ENCODE assay signal across 1 fruit fly cellular context in the genomic region with DNA sequence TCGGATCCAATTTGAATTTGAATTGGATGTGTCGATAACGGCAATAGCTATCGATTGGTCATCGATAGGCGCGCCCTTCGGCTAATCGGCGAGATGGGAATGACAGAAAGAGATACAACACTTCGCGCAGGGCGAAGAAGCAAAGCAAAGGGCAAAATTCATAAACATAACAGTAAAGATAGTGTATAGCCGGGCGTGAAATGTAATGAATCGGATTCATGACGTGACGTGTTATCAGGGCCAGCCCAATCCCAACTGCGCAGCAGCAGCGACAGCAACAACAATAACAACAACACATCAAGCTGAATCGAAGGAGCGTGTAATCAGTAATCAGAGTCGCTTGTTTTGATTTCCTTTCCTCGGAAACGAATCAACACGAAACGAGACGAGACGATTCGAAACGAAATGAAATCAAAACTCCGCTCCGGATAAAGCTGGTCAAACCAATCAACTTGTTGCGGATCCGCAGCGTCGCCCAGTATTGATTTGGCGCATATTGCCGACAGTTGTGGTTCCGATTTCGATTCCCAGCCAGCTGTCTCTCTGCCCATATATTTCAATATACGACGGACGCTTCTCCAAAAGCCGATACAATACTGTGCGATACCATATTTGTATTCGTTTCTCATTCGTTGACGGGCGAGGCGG.
TF ChIP-seq lines count a peak whose summit lies in the region.

Gene snz, plus strand, starts transcription at position 107 of the 648 bp plus-strand sequence.

TF ChIP-seq in whole organism, embryonic, 481 proteins besides CTCF, POLR2A, EP300 and RAD21 (continued from another document and continues in another):
- no peak for TF ChIP-seq tap (tag; optimal IDR thresholded peaks at IDR 0.05; lab: Kevin White, UChicago)
- no peak for TF ChIP-seq CG11504 (tag; optimal IDR thresholded peaks at IDR 0.05; lab: Kevin White, UChicago)
- no peak for TF ChIP-seq lola (GFP tag; optimal IDR thresholded peaks at IDR 0.05; lab: Kevin White, UChicago)
- TF ChIP-seq Neu2 (GFP tag; optimal IDR thresholded peaks at IDR 0.05; lab: Kevin White, UChicago; ENCODE audit: borderline replicate concordance) = no peak
- no peak for TF ChIP-seq HHEX (GFP tag; optimal IDR thresholded peaks at IDR 0.05; lab: Kevin White, UChicago)
- TF ChIP-seq so (GFP tag; IDR thresholded peaks at IDR 0.05; lab: Robert Waterston, UW) = no peak
- no peak for TF ChIP-seq CG30020 (tag; optimal IDR thresholded peaks at IDR 0.05; lab: Kevin White, UChicago)
- no peak for TF ChIP-seq CG31224 (GFP tag; IDR thresholded peaks at IDR 0.05; lab: Robert Waterston, UW)
- TF ChIP-seq CG6175 (GFP tag; IDR thresholded peaks at IDR 0.05; lab: Robert Waterston, UW) = no peak
- TF ChIP-seq fu2 (GFP tag; optimal IDR thresholded peaks at IDR 0.05; lab: Kevin White, UChicago) = no peak
- no peak for TF ChIP-seq fd3F (GFP tag; optimal IDR thresholded peaks at IDR 0.05; lab: Kevin White, UChicago)
- TF ChIP-seq dmrt11E (tag; optimal IDR thresholded peaks at IDR 0.05; lab: Kevin White, UChicago) = no peak
- TF ChIP-seq CG12299 (tag; optimal IDR thresholded peaks at IDR 0.05; lab: Kevin White, UChicago) = no peak
- no peak for TF ChIP-seq CkIIα-i1 (GFP tag; IDR thresholded peaks at IDR 0.05; lab: Robert Waterston, UW)
- peak; percentile 30 for TF ChIP-seq B-H2 (GFP tag; optimal IDR thresholded peaks at IDR 0.05; lab: Kevin White, UChicago)
- no peak for TF ChIP-seq Lpt (GFP tag; optimal IDR thresholded peaks at IDR 0.05; lab: Kevin White, UChicago)
- TF ChIP-seq Dek (tag; optimal IDR thresholded peaks at IDR 0.05; lab: Kevin White, UChicago) = no peak
- no peak for TF ChIP-seq CG8388 (GFP tag; optimal IDR thresholded peaks at IDR 0.05; lab: Kevin White, UChicago)
- TF ChIP-seq dmrt99B (tag; optimal IDR thresholded peaks at IDR 0.05; lab: Kevin White, UChicago) = no peak
- TF ChIP-seq CG31365 (tag; optimal IDR thresholded peaks at IDR 0.05; lab: Kevin White, UChicago) = no peak
- peak; percentile 85 for TF ChIP-seq onecut (GFP tag; IDR thresholded peaks at IDR 0.05; lab: Robert Waterston, UW)
- TF ChIP-seq Lhr (GFP tag; optimal IDR thresholded peaks at IDR 0.05; lab: Kevin White, UChicago) = no peak
- no peak for TF ChIP-seq ATbp (GFP tag; optimal IDR thresholded peaks at IDR 0.05; lab: Kevin White, UChicago)
- TF ChIP-seq pb (GFP tag; optimal IDR thresholded peaks at IDR 0.05; lab: Kevin White, UChicago) = no peak
- peak in 1 of 2 experiments; percentile 0 for TF ChIP-seq crp (GFP tag; optimal IDR thresholded peaks at IDR 0.05; lab: Kevin White, UChicago)
- no peak for TF ChIP-seq CG4820 (GFP tag; optimal IDR thresholded peaks at IDR 0.05; lab: Kevin White, UChicago)
- TF ChIP-seq CG6854 (GFP tag; optimal IDR thresholded peaks at IDR 0.05; lab: Kevin White, UChicago) = no peak
- TF ChIP-seq twi (tag; optimal IDR thresholded peaks at IDR 0.05; lab: Kevin White, UChicago) = no peak
- no peak for TF ChIP-seq sim (GFP tag; IDR thresholded peaks at IDR 0.05; lab: Robert Waterston, UW)
- no peak for TF ChIP-seq CG4328 (GFP tag; optimal IDR thresholded peaks at IDR 0.05; lab: Kevin White, UChicago)
- TF ChIP-seq hb (GFP tag; IDR thresholded peaks at IDR 0.05; lab: Robert Waterston, UW; ENCODE audit: partially characterized antibody) = peak; percentile 75
- no peak for TF ChIP-seq gce (GFP tag; IDR thresholded peaks at IDR 0.05; lab: Robert Waterston, UW)
- TF ChIP-seq CG17912 (GFP tag; optimal IDR thresholded peaks at IDR 0.05; lab: Kevin White, UChicago) = no peak
- no peak for TF ChIP-seq CG6654 (GFP tag; optimal IDR thresholded peaks at IDR 0.05; lab: Kevin White, UChicago)
- no peak for TF ChIP-seq CG7556 (GFP tag; optimal IDR thresholded peaks at IDR 0.05; lab: Kevin White, UChicago)
- TF ChIP-seq Bgb (GFP tag; IDR thresholded peaks at IDR 0.05; lab: Robert Waterston, UW; ENCODE audit: partially characterized antibody) = peak; percentile 82
- peak; percentile 97 for TF ChIP-seq CG34376 (GFP tag; optimal IDR thresholded peaks at IDR 0.05; lab: Kevin White, UChicago)
- peak; percentile 69 for TF ChIP-seq grn (GFP tag; optimal IDR thresholded peaks at IDR 0.05; lab: Kevin White, UChicago)
- TF ChIP-seq hkb (optimal IDR thresholded peaks at IDR 0.05; lab: Kevin White, UChicago) = no peak
- TF ChIP-seq hkb (GFP tag; IDR thresholded peaks at IDR 0.05; lab: Robert Waterston, UW) = no peak
- no peak for TF ChIP-seq jing (GFP tag; optimal IDR thresholded peaks at IDR 0.05; lab: Kevin White, UChicago)
- TF ChIP-seq Lim3 (GFP tag; IDR thresholded peaks at IDR 0.05; lab: Robert Waterston, UW) = no peak
- TF ChIP-seq D (optimal IDR thresholded peaks at IDR 0.05; lab: Kevin White, UChicago) = no peak
- no peak for TF ChIP-seq D (GFP tag; optimal IDR thresholded peaks at IDR 0.05; lab: Kevin White, UChicago)
- TF ChIP-seq cg (GFP tag; optimal IDR thresholded peaks at IDR 0.05; lab: Kevin White, UChicago) = peak; percentile 8
- TF ChIP-seq org-1 (GFP tag; optimal IDR thresholded peaks at IDR 0.05; lab: Kevin White, UChicago) = no peak
- no peak for TF ChIP-seq Dfd (GFP tag; optimal IDR thresholded peaks at IDR 0.05; lab: Kevin White, UChicago)
- no peak for TF ChIP-seq ttk (GFP tag; IDR thresholded peaks at IDR 0.05; lab: Robert Waterston, UW)
- TF ChIP-seq gfzf (GFP tag; optimal IDR thresholded peaks at IDR 0.05; lab: Kevin White, UChicago) = peak; percentile 2
- TF ChIP-seq Dll (GFP tag; IDR thresholded peaks at IDR 0.05; lab: Robert Waterston, UW; ENCODE audit: partially characterized antibody) = peak; percentile 77
- TF ChIP-seq CG33557 (GFP tag; optimal IDR thresholded peaks at IDR 0.05; lab: Kevin White, UChicago) = no peak
- peak; percentile 5 for TF ChIP-seq Xbp1 (GFP tag; optimal IDR thresholded peaks at IDR 0.05; lab: Kevin White, UChicago)
- no peak for TF ChIP-seq lov (optimal IDR thresholded peaks at IDR 0.05; lab: Kevin White, UChicago)
- no peak for TF ChIP-seq lov (GFP tag; IDR thresholded peaks at IDR 0.05; lab: Robert Waterston, UW)
- TF ChIP-seq croc (GFP tag; conservative IDR thresholded peaks at IDR 0.05; lab: Robert Waterston, UW) = no peak
- TF ChIP-seq CG11093 (GFP tag; IDR thresholded peaks at IDR 0.05; lab: Robert Waterston, UW) = no peak
- no peak for TF ChIP-seq CG31388 (GFP tag; optimal IDR thresholded peaks at IDR 0.05; lab: Kevin White, UChicago)
- TF ChIP-seq disco-r (GFP tag; optimal IDR thresholded peaks at IDR 0.05; lab: Kevin White, UChicago) = no peak
- TF ChIP-seq CG2116 (GFP tag; optimal IDR thresholded peaks at IDR 0.05; lab: Kevin White, UChicago) = peak; percentile 87
- TF ChIP-seq ro (GFP tag; IDR thresholded peaks at IDR 0.05; lab: Robert Waterston, UW) = no peak
- TF ChIP-seq CG33213 (GFP tag; optimal IDR thresholded peaks at IDR 0.05; lab: Kevin White, UChicago) = no peak
- peak; percentile 80 for TF ChIP-seq tna (GFP tag; IDR thresholded peaks at IDR 0.05; lab: Robert Waterston, UW; ENCODE audit: partially characterized antibody)
- TF ChIP-seq zen (tag; optimal IDR thresholded peaks at IDR 0.05; lab: Kevin White, UChicago) = no peak
- TF ChIP-seq dysf (GFP tag; IDR thresholded peaks at IDR 0.05; lab: Robert Waterston, UW) = no peak
- TF ChIP-seq mld (GFP tag; IDR thresholded peaks at IDR 0.05; lab: Robert Waterston, UW; ENCODE audit: partially characterized antibody) = peak; percentile 75
- TF ChIP-seq dimm (GFP tag; IDR thresholded peaks at IDR 0.05; lab: Robert Waterston, UW) = no peak
- TF ChIP-seq Mad (GFP tag; optimal IDR thresholded peaks at IDR 0.05; lab: Kevin White, UChicago) = no peak
- peak; percentile 42; the same call in 1 of the 2 replicates for TF ChIP-seq CG42726 (GFP tag; IDR thresholded peaks at IDR 0.05; lab: Robert Waterston, UW; ENCODE audit: partially characterized antibody)
- no peak for TF ChIP-seq E2f1 (GFP tag; IDR thresholded peaks at IDR 0.05; lab: Robert Waterston, UW)
- no peak for TF ChIP-seq bowl (GFP tag; IDR thresholded peaks at IDR 0.05; lab: Robert Waterston, UW)
- peak; percentile 81; the same call in 3 of the 4 replicates for TF ChIP-seq chinmo (GFP tag; IDR thresholded peaks at IDR 0.05; lab: Robert Waterston, UW; ENCODE audit: partially characterized antibody)
- TF ChIP-seq Dref (GFP tag; IDR thresholded peaks at IDR 0.05; lab: Robert Waterston, UW) = peak; percentile 88
- TF ChIP-seq Dip2 (GFP tag; IDR thresholded peaks at IDR 0.05; lab: Robert Waterston, UW) = no peak
- no peak for TF ChIP-seq sens-2 (GFP tag; IDR thresholded peaks at IDR 0.05; lab: Robert Waterston, UW)
- TF ChIP-seq CG3281 (GFP tag; optimal IDR thresholded peaks at IDR 0.05; lab: Kevin White, UChicago) = no peak
- no peak for TF ChIP-seq gsb-n (tag; optimal IDR thresholded peaks at IDR 0.05; lab: Kevin White, UChicago)
- no peak for TF ChIP-seq run (tag; optimal IDR thresholded peaks at IDR 0.05; lab: Kevin White, UChicago)
- TF ChIP-seq chn (GFP tag; optimal IDR thresholded peaks at IDR 0.05; lab: Kevin White, UChicago) = no peak
- TF ChIP-seq kay (GFP tag; optimal IDR thresholded peaks at IDR 0.05; lab: Kevin White, UChicago) = no peak
- no peak for TF ChIP-seq pita (GFP tag; optimal IDR thresholded peaks at IDR 0.05; lab: Kevin White, UChicago)
- TF ChIP-seq CG14860 (GFP tag; IDR thresholded peaks at IDR 0.05; lab: Robert Waterston, UW; ENCODE audit: partially characterized antibody) = peak; percentile 77
- TF ChIP-seq yki (optimal IDR thresholded peaks at IDR 0.05; lab: Kevin White, UChicago) = no peak
- no peak for TF ChIP-seq NK7.1 (GFP tag; optimal IDR thresholded peaks at IDR 0.05; lab: Kevin White, UChicago)
- TF ChIP-seq scrt (GFP tag; optimal IDR thresholded peaks at IDR 0.05; lab: Kevin White, UChicago) = peak; percentile 87
- TF ChIP-seq hth (optimal IDR thresholded peaks at IDR 0.05; lab: Kevin White, UChicago) = no peak
- TF ChIP-seq CG2712 (tag; optimal IDR thresholded peaks at IDR 0.05; lab: Kevin White, UChicago) = peak; percentile 44
- TF ChIP-seq esg (GFP tag; conservative IDR thresholded peaks at IDR 0.05; lab: Robert Waterston, UW) = no peak
- TF ChIP-seq usp (GFP tag; optimal IDR thresholded peaks at IDR 0.05; lab: Kevin White, UChicago) = no peak
- no peak for TF ChIP-seq CG12236 (GFP tag; optimal IDR thresholded peaks at IDR 0.05; lab: Kevin White, UChicago)
- no peak for TF ChIP-seq slp2 (GFP tag; optimal IDR thresholded peaks at IDR 0.05; lab: Kevin White, UChicago)
- no peak for TF ChIP-seq CG18262 (tag; optimal IDR thresholded peaks at IDR 0.05; lab: Kevin White, UChicago)
- TF ChIP-seq Atf3 (GFP tag; optimal IDR thresholded peaks at IDR 0.05; lab: Kevin White, UChicago) = no peak
- peak; percentile 57; the same call in 1 of the 3 replicates for TF ChIP-seq Doc3 (GFP tag; IDR thresholded peaks at IDR 0.05; lab: Robert Waterston, UW; ENCODE audit: partially characterized antibody)
- TF ChIP-seq nom (GFP tag; optimal IDR thresholded peaks at IDR 0.05; lab: Kevin White, UChicago) = peak; percentile 11
- TF ChIP-seq CG3163 (GFP tag; optimal IDR thresholded peaks at IDR 0.05; lab: Kevin White, UChicago) = no peak
- TF ChIP-seq al (GFP tag; IDR thresholded peaks at IDR 0.05; lab: Robert Waterston, UW) = no peak
- TF ChIP-seq otp (GFP tag; IDR thresholded peaks at IDR 0.05; lab: Robert Waterston, UW) = no peak
- no peak for TF ChIP-seq Fer3 (tag; optimal IDR thresholded peaks at IDR 0.05; lab: Kevin White, UChicago)
- 0 out of 3 replicates have a peak, but pooled peaks have one; percentile 27 for TF ChIP-seq zfh1 (GFP tag; IDR thresholded peaks at IDR 0.05; lab: Robert Waterston, UW)
- no peak for TF ChIP-seq nau (GFP tag; optimal IDR thresholded peaks at IDR 0.05; lab: Kevin White, UChicago)
- no peak for TF ChIP-seq CG3838 (GFP tag; optimal IDR thresholded peaks at IDR 0.05; lab: Kevin White, UChicago)
- no peak for TF ChIP-seq CG7357 (GFP tag; IDR thresholded peaks at IDR 0.05; lab: Robert Waterston, UW)
- TF ChIP-seq CG1233 (GFP tag; optimal IDR thresholded peaks at IDR 0.05; lab: Kevin White, UChicago) = no peak
- no peak for TF ChIP-seq ab (GFP tag; optimal IDR thresholded peaks at IDR 0.05; lab: Kevin White, UChicago)
- no peak for TF ChIP-seq unpg (GFP tag; optimal IDR thresholded peaks at IDR 0.05; lab: Kevin White, UChicago)
- TF ChIP-seq CG7786 (GFP tag; optimal IDR thresholded peaks at IDR 0.05; lab: Kevin White, UChicago) = no peak
- no peak for TF ChIP-seq Abd-B (GFP tag; optimal IDR thresholded peaks at IDR 0.05; lab: Kevin White, UChicago)
- TF ChIP-seq CG10321 (GFP tag; IDR thresholded peaks at IDR 0.05; lab: Robert Waterston, UW) = no peak; the same call in 1 of the 2 replicates
- TF ChIP-seq ci (GFP tag; IDR thresholded peaks at IDR 0.05; lab: Robert Waterston, UW) = 0 out of 3 replicates have a peak, but pooled peaks have one; percentile 26
- TF ChIP-seq Eip74EF (GFP tag; optimal IDR thresholded peaks at IDR 0.05; lab: Kevin White, UChicago) = no peak
- no peak for TF ChIP-seq CG13296 (GFP tag; optimal IDR thresholded peaks at IDR 0.05; lab: Kevin White, UChicago)
- no peak for TF ChIP-seq stc (GFP tag; IDR thresholded peaks at IDR 0.05; lab: Robert Waterston, UW)
- no peak for TF ChIP-seq Six4 (GFP tag; optimal IDR thresholded peaks at IDR 0.05; lab: Kevin White, UChicago)
- TF ChIP-seq CG11398 (GFP tag; optimal IDR thresholded peaks at IDR 0.05; lab: Kevin White, UChicago) = no peak
- TF ChIP-seq CG7963 (GFP tag; IDR thresholded peaks at IDR 0.05; lab: Robert Waterston, UW; ENCODE audit: partially characterized antibody) = peak; percentile 58; the same call in 1 of the 3 replicates
- TF ChIP-seq C15 (GFP tag; IDR thresholded peaks at IDR 0.05; lab: Robert Waterston, UW) = no peak
- no peak for TF ChIP-seq cas (GFP tag; IDR thresholded peaks at IDR 0.05; lab: Robert Waterston, UW)
- TF ChIP-seq pfk (GFP tag; optimal IDR thresholded peaks at IDR 0.05; lab: Kevin White, UChicago) = peak; percentile 67
- no peak for TF ChIP-seq cato (GFP tag; optimal IDR thresholded peaks at IDR 0.05; lab: Kevin White, UChicago; ENCODE audit: borderline replicate concordance)
- TF ChIP-seq CG11695 (GFP tag; IDR thresholded peaks at IDR 0.05; lab: Robert Waterston, UW) = no peak
- peak; percentile 89 for TF ChIP-seq Adf1 (GFP tag; IDR thresholded peaks at IDR 0.05; lab: Robert Waterston, UW)
- TF ChIP-seq CG14710 (tag; optimal IDR thresholded peaks at IDR 0.05; lab: Kevin White, UChicago) = peak; percentile 15
- no peak for TF ChIP-seq CG10565 (GFP tag; optimal IDR thresholded peaks at IDR 0.05; lab: Kevin White, UChicago)
- no peak for TF ChIP-seq CG1832 (GFP tag; optimal IDR thresholded peaks at IDR 0.05; lab: Kevin White, UChicago)
- TF ChIP-seq pros (GFP tag; optimal IDR thresholded peaks at IDR 0.05; lab: Kevin White, UChicago) = no peak
- TF ChIP-seq Nf-YA (GFP tag; IDR thresholded peaks at IDR 0.05; lab: Robert Waterston, UW) = no peak
- TF ChIP-seq tio (GFP tag; optimal IDR thresholded peaks at IDR 0.05; lab: Kevin White, UChicago) = no peak
- peak; percentile 70 for TF ChIP-seq sens (GFP tag; lab: Kevin White, UChicago)
